Comparison of ENCODE assay signal across 1 fruit fly cellular context in genomic region chrX:1120896-1121295, dm6.
A peak's percentile ranks its signal among the peaks of the same experiment; 100 is the strongest.
TF ChIP-seq lines count a peak whose summit lies in the region.

No protein-coding gene starts in this region.

TF ChIP-seq in whole organism, prepupa, 60 proteins besides CTCF, POLR2A, EP300 and RAD21 (continued from another document):
- TF ChIP-seq CG32006 (GFP tag; optimal IDR thresholded peaks at IDR 0.05; lab: Kevin White, UChicago) (peak; percentile 30), CG11762 (GFP tag; optimal IDR thresholded peaks at IDR 0.05; lab: Kevin White, UChicago; ENCODE audit: insufficient read depth) (no peak), Gug (GFP tag; IDR thresholded peaks at IDR 0.05; lab: Robert Waterston, UW) (peak; percentile 56), cyc (GFP tag; optimal IDR thresholded peaks at IDR 0.05; lab: Kevin White, UChicago) (no peak), Ets21C (GFP tag; optimal IDR thresholded peaks at IDR 0.05; lab: Kevin White, UChicago) (no peak), ss (GFP tag; optimal IDR thresholded peaks at IDR 0.05; lab: Kevin White, UChicago) (no peak), CG9139 (GFP tag; optimal IDR thresholded peaks at IDR 0.05; lab: Kevin White, UChicago) (no peak), Ets96B (tag; optimal IDR thresholded peaks at IDR 0.05; lab: Kevin White, UChicago) (no peak), Eip78C (GFP tag; lab: Kevin White, UChicago) (peak; percentile 64), CG6792 (GFP tag; optimal IDR thresholded peaks at IDR 0.05; lab: Kevin White, UChicago) (no peak), OdsH (GFP tag; optimal IDR thresholded peaks at IDR 0.05; lab: Kevin White, UChicago) (peak; percentile 15), CG7368 (GFP tag; optimal IDR thresholded peaks at IDR 0.05; lab: Kevin White, UChicago) (no peak), Sox14 (GFP tag; optimal IDR thresholded peaks at IDR 0.05; lab: Kevin White, UChicago) (no peak), Sox102F (GFP tag; optimal IDR thresholded peaks at IDR 0.05; lab: Kevin White, UChicago) (peak; percentile 35), pdm3 (GFP tag; optimal IDR thresholded peaks at IDR 0.05; lab: Kevin White, UChicago) (peak; percentile 37), salr (GFP tag; optimal IDR thresholded peaks at IDR 0.05; lab: Kevin White, UChicago) (peak in 1 of 2 experiments; percentile 20), CG1621 (tag; optimal IDR thresholded peaks at IDR 0.05; lab: Kevin White, UChicago) (no peak), CG6854 (GFP tag; optimal IDR thresholded peaks at IDR 0.05; lab: Kevin White, UChicago) (no peak), CG10669 (GFP tag; optimal IDR thresholded peaks at IDR 0.05; lab: Kevin White, UChicago) (no peak), Blimp-1 (GFP tag; optimal IDR thresholded peaks at IDR 0.05; lab: Kevin White, UChicago) (no peak), CG31627 (GFP tag; optimal IDR thresholded peaks at IDR 0.05; lab: Kevin White, UChicago) (peak; percentile 18), CG6276 (GFP tag; optimal IDR thresholded peaks at IDR 0.05; lab: Kevin White, UChicago) (no peak), topi (GFP tag; optimal IDR thresholded peaks at IDR 0.05; lab: Kevin White, UChicago) (peak; percentile 13), dsx (GFP tag; optimal IDR thresholded peaks at IDR 0.05; lab: Kevin White, UChicago; ENCODE audit: poor library complexity, severe bottlenecking) (no peak), fkh (GFP tag; optimal IDR thresholded peaks at IDR 0.05; lab: Kevin White, UChicago) (no peak), dac (GFP tag; optimal IDR thresholded peaks at IDR 0.05; lab: Kevin White, UChicago) (no peak), Eip75B (GFP tag; optimal IDR thresholded peaks at IDR 0.05; lab: Kevin White, UChicago) (peak; percentile 1), CG11902 (GFP tag; optimal IDR thresholded peaks at IDR 0.05; lab: Kevin White, UChicago) (no peak), Eip93F (GFP tag; optimal IDR thresholded peaks at IDR 0.05; lab: Kevin White, UChicago) (no peak), achi (GFP tag; optimal IDR thresholded peaks at IDR 0.05; lab: Kevin White, UChicago) (peak; percentile 45), fd85E (GFP tag; optimal IDR thresholded peaks at IDR 0.05; lab: Kevin White, UChicago) (no peak), CG15336 (GFP tag; IDR thresholded peaks at IDR 0.05; lab: Robert Waterston, UW) (peak; percentile 77)
